Fruit fly (Drosophila melanogaster) whole organism, embryonic: ENCODE data around the gene CG44139.
A peak's percentile ranks its signal among the peaks of the same experiment; 100 is the strongest.

ENCODE experiments used
- Ada2b ChIP-seq: fragments of 200-800 bp; sonication (Bioruptor generic); IDR thresholded peaks from 2 replicates; pipeline ENCODE4 v1.3.6; 2022; ENCODE audit warnings: missing biosample characterization, missing genetic modification characterization
- Asciz ChIP-seq: fragments of 200-800 bp; sonication (Bioruptor generic); optimal IDR thresholded peaks from 2 replicates; lab custom pipeline; 2017; ENCODE audit warnings: missing biosample characterization, mild to moderate bottlenecking, missing genetic modification characterization, missing genetic modification reagents
- Awh ChIP-seq: fragments of 200-800 bp; sonication (Bioruptor generic); IDR thresholded peaks from 2 replicates; pipeline ENCODE4, ENCODE4 v1.3.6; 2022; ENCODE audit warnings: missing biosample characterization, missing genetic modification characterization
- CG10959 ChIP-seq: fragments of 200-800 bp; sonication (Bioruptor generic); IDR thresholded peaks from 2 replicates; pipeline ENCODE4 v1.3.6; 2022; ENCODE audit warnings: missing biosample characterization, missing genetic modification characterization
- CG13424 ChIP-seq: fragments of 200-800 bp; sonication (Bioruptor generic); optimal IDR thresholded peaks from 2 replicates; lab custom pipeline; 2019; ENCODE audit warnings: missing biosample characterization, mild to moderate bottlenecking, missing genetic modification characterization, moderate library complexity
- CG13624 ChIP-seq: fragments of 200-800 bp; sonication (Bioruptor generic); optimal IDR thresholded peaks from 2 replicates; lab custom pipeline; 2016; ENCODE audit warnings: missing biosample characterization, missing genetic modification characterization
- CG14014 ChIP-seq: fragments of 200-800 bp; sonication (Bioruptor generic); IDR thresholded peaks from 2 replicates; pipeline ENCODE4 v1.3.6; 2022; ENCODE audit warnings: missing biosample characterization, missing genetic modification characterization
- CG15011 ChIP-seq: fragments of 200-800 bp; sonication (Bioruptor generic); optimal IDR thresholded peaks from 3 replicates; lab custom pipeline; 2018; ENCODE audit warnings: missing biosample characterization, mild to moderate bottlenecking, missing genetic modification characterization
- CG2202 ChIP-seq: fragments of 200-800 bp; sonication (Bioruptor generic); optimal IDR thresholded peaks from 2 replicates; lab custom pipeline; 2018; ENCODE audit warnings: missing biosample characterization, mild to moderate bottlenecking, missing genetic modification characterization
- CG2678 ChIP-seq: fragments of 200-800 bp; sonication (Bioruptor generic); optimal IDR thresholded peaks from 3 replicates; lab custom pipeline; 2019; ENCODE audit warnings: missing biosample characterization, mild to moderate bottlenecking, missing genetic modification characterization, moderate library complexity
- CG30403 ChIP-seq: fragments of 200-800 bp; sonication (Bioruptor generic); optimal IDR thresholded peaks from 3 replicates; lab custom pipeline; 2016; ENCODE audit warnings: missing biosample characterization, missing genetic modification characterization
- CG32772 ChIP-seq: fragments of 200-800 bp; sonication (Bioruptor generic); IDR thresholded peaks from 2 replicates; pipeline ENCODE4 v1.3.6; 2022; ENCODE audit warnings: missing biosample characterization, missing genetic modification characterization
- CG4328 ChIP-seq: fragments of 200-800 bp; sonication (Bioruptor generic); optimal IDR thresholded peaks from 3 replicates; lab custom pipeline; 2017; ENCODE audit warnings: missing biosample characterization, missing genetic modification reagents, missing genetic modification characterization
- CG5245 ChIP-seq: fragments of 200-800 bp; sonication (Bioruptor generic); optimal IDR thresholded peaks from 3 replicates; lab custom pipeline; 2016; ENCODE audit warnings: missing biosample characterization, missing genetic modification characterization
- CG6175 ChIP-seq: fragments of 200-800 bp; sonication (Bioruptor generic); IDR thresholded peaks from 3 replicates; pipeline ENCODE4 v1.3.6; 2022; ENCODE audit warnings: missing biosample characterization, missing genetic modification characterization
- CG6683 ChIP-seq: fragments of 200-800 bp; sonication (Bioruptor generic); optimal IDR thresholded peaks from 2 replicates; lab custom pipeline; 2017; ENCODE audit warnings: missing biosample characterization, mild to moderate bottlenecking, missing genetic modification characterization, missing genetic modification reagents
- CG9932 ChIP-seq: fragments of 200-800 bp; sonication (Bioruptor generic); IDR thresholded peaks from 2 replicates; pipeline ENCODE4 v1.3.6; 2022; ENCODE audit warnings: missing biosample characterization, missing genetic modification characterization
- CkIIα-i1 ChIP-seq: fragments of 200-800 bp; sonication (Bioruptor generic); IDR thresholded peaks from 2 replicates; pipeline ENCODE4 v1.3.6; 2022; ENCODE audit warnings: missing biosample characterization, missing genetic modification characterization
- Dll ChIP-seq: fragments of 200-800 bp; sonication (Bioruptor generic); IDR thresholded peaks from 4 replicates; pipeline ENCODE4 v1.3.6; 2022; ENCODE audit warnings: missing biosample characterization, missing genetic modification characterization; ENCODE audit not compliant: partially characterized antibody
- Dref ChIP-seq: fragments of 200-800 bp; sonication (Bioruptor generic); IDR thresholded peaks from 2 replicates; pipeline ENCODE4 v1.3.6; 2022; ENCODE audit warnings: missing biosample characterization, missing genetic modification characterization
- Fer1 ChIP-seq: fragments of 200-800 bp; sonication (Bioruptor generic); optimal IDR thresholded peaks from 2 replicates; lab custom pipeline; 2017; ENCODE audit warnings: missing biosample characterization, mild to moderate bottlenecking, missing genetic modification characterization
- H2.0 ChIP-seq: fragments of 200-800 bp; sonication (Bioruptor generic); IDR thresholded peaks from 2 replicates; pipeline ENCODE4 v1.3.6; 2022; ENCODE audit warnings: missing biosample characterization, missing genetic modification characterization
- HmgZ ChIP-seq: fragments of 200-800 bp; sonication (Bioruptor generic); optimal IDR thresholded peaks from 2 replicates; lab custom pipeline; 2018; ENCODE audit warnings: missing biosample characterization, mild to moderate bottlenecking, missing genetic modification characterization
- Hmr ChIP-seq: fragments of 200-800 bp; sonication (Bioruptor generic); optimal IDR thresholded peaks from 3 replicates; lab custom pipeline; 2017; ENCODE audit warnings: mild to moderate bottlenecking, missing biosample characterization, missing genetic modification reagents, missing genetic modification characterization
- Hsf ChIP-seq: fragments of 200-800 bp; sonication (Bioruptor generic); optimal IDR thresholded peaks from 3 replicates; lab custom pipeline; 2016; ENCODE audit warnings: missing biosample characterization, missing genetic modification characterization
- Lpt ChIP-seq: fragments of >200 bp; optimal IDR thresholded peaks from 2 replicates; lab custom pipeline; 2018; ENCODE audit warnings: missing biosample characterization, missing genetic modification characterization
- Mrtf ChIP-seq: fragments of 200-800 bp; sonication (Bioruptor generic); IDR thresholded peaks from 3 replicates; pipeline ENCODE4 v1.3.6; 2022; ENCODE audit warnings: missing biosample characterization, missing genetic modification characterization
- NC2α ChIP-seq: fragments of 200-800 bp; sonication (Bioruptor generic); optimal IDR thresholded peaks from 2 replicates; lab custom pipeline; 2016; ENCODE audit warnings: missing biosample characterization, missing genetic modification characterization
- Oaz ChIP-seq: fragments of 200-800 bp; sonication (Bioruptor generic); IDR thresholded peaks from 2 replicates; pipeline ENCODE4 v1.3.6; 2022; ENCODE audit warnings: missing biosample characterization, missing genetic modification characterization
- Rx ChIP-seq: fragments of 200-800 bp; sonication (Bioruptor generic); IDR thresholded peaks from 2 replicates; pipeline ENCODE4 v1.3.6; 2022; ENCODE audit warnings: missing biosample characterization, missing genetic modification characterization
- amos ChIP-seq: fragments of 200-800 bp; sonication (Bioruptor generic); IDR thresholded peaks from 2 replicates; pipeline ENCODE4 v1.3.6; 2022; ENCODE audit warnings: missing biosample characterization, missing genetic modification characterization; ENCODE audit not compliant: partially characterized antibody
- bsh ChIP-seq, 2 experiments: fragments of 200-800 bp; sonication (Bioruptor generic); optimal IDR thresholded peaks; 2 replicates each; lab custom pipeline; 2017 to 2018; ENCODE audit warnings: mild to moderate bottlenecking in 2 of 2, missing biosample characterization in 2 of 2, missing genetic modification characterization in 2 of 2, moderate library complexity in 1 of 2
- ci ChIP-seq: fragments of 200-800 bp; sonication (Bioruptor generic); IDR thresholded peaks from 3 replicates; pipeline ENCODE4 v1.3.6; 2022; ENCODE audit warnings: missing biosample characterization, missing genetic modification characterization
- dm ChIP-seq: fragments of 200-800 bp; sonication (Bioruptor generic); optimal IDR thresholded peaks from 3 replicates; lab custom pipeline; 2016; ENCODE audit warnings: missing biosample characterization, missing genetic modification characterization
- en ChIP-seq: fragments of 200-800 bp; sonication (Bioruptor generic); optimal IDR thresholded peaks from 2 replicates; lab custom pipeline; 2016; ENCODE audit warnings: missing biosample characterization, missing genetic modification characterization
- exex ChIP-seq: fragments of 200-800 bp; sonication (Bioruptor generic); optimal IDR thresholded peaks from 4 replicates; lab custom pipeline; 2018; ENCODE audit warnings: missing biosample characterization, mild to moderate bottlenecking, missing genetic modification characterization, moderate library complexity
- eyg ChIP-seq: fragments of 200-800 bp; sonication (Bioruptor generic); optimal IDR thresholded peaks from 3 replicates; lab custom pipeline; 2016; ENCODE audit warnings: missing biosample characterization, missing genetic modification characterization
- fd96Cb ChIP-seq: fragments of 200-800 bp; sonication (Bioruptor generic); optimal IDR thresholded peaks from 2 replicates; lab custom pipeline; 2018; ENCODE audit warnings: missing biosample characterization, mild to moderate bottlenecking, missing genetic modification characterization, moderate library complexity
- fru ChIP-seq: fragments of >200 bp; optimal IDR thresholded peaks from 2 replicates; lab custom pipeline; 2017
- fu2 ChIP-seq: fragments of 200-800 bp; sonication (Bioruptor generic); optimal IDR thresholded peaks from 2 replicates; lab custom pipeline; 2016; ENCODE audit warnings: missing biosample characterization, missing genetic modification characterization
- gcm ChIP-seq: fragments of 200-800 bp; sonication (Bioruptor generic); optimal IDR thresholded peaks from 2 replicates; lab custom pipeline; 2019; ENCODE audit warnings: missing biosample characterization, mild to moderate bottlenecking, missing genetic modification characterization, moderate library complexity
- gt ChIP-seq: fragments of 200-800 bp; sonication (Bioruptor generic); IDR thresholded peaks from 2 replicates; pipeline ENCODE4 v1.3.6; 2022; ENCODE audit warnings: missing biosample characterization, missing genetic modification characterization
- jing ChIP-seq: fragments of 200-800 bp; sonication (Bioruptor generic); optimal IDR thresholded peaks from 2 replicates; lab custom pipeline; 2018; ENCODE audit warnings: missing biosample characterization, mild to moderate bottlenecking, missing genetic modification characterization
- jumu ChIP-seq: fragments of 200-800 bp; sonication (Bioruptor generic); optimal IDR thresholded peaks from 3 replicates; lab custom pipeline; 2016; ENCODE audit warnings: missing biosample characterization, missing genetic modification characterization
- ken ChIP-seq: fragments of 200-800 bp; sonication (Bioruptor generic); IDR thresholded peaks from 3 replicates; pipeline ENCODE4 v1.3.6; 2022; ENCODE audit warnings: missing biosample characterization, missing genetic modification characterization
- p53 ChIP-seq: fragments of 200-800 bp; sonication (Bioruptor generic); optimal IDR thresholded peaks from 2 replicates; lab custom pipeline; 2016; ENCODE audit warnings: missing biosample characterization, missing genetic modification characterization
- pnt ChIP-seq: fragments of 200-800 bp; sonication (Bioruptor generic); optimal IDR thresholded peaks from 3 replicates; lab custom pipeline; 2016; ENCODE audit warnings: missing biosample characterization, missing genetic modification characterization
- scrt ChIP-seq: fragments of 200-800 bp; sonication (Bioruptor generic); optimal IDR thresholded peaks from 2 replicates; lab custom pipeline; 2018; ENCODE audit warnings: missing biosample characterization, mild to moderate bottlenecking, missing genetic modification characterization, moderate library complexity
- sens-2 ChIP-seq: fragments of 200-800 bp; sonication (Bioruptor generic); IDR thresholded peaks from 2 replicates; pipeline ENCODE4 v1.3.6; 2022; ENCODE audit warnings: missing biosample characterization, missing genetic modification characterization
- stwl ChIP-seq: fragments of 200-800 bp; sonication (Bioruptor generic); optimal IDR thresholded peaks from 3 replicates; lab custom pipeline; 2018; ENCODE audit warnings: missing biosample characterization, mild to moderate bottlenecking, missing genetic modification characterization, moderate library complexity
- ttk ChIP-seq: fragments of 200-800 bp; sonication (Bioruptor generic); IDR thresholded peaks from 2 replicates; pipeline ENCODE4 v2.1.2; 2022; ENCODE audit warnings: missing biosample characterization, missing genetic modification characterization

CG44139 gene

DNA sequence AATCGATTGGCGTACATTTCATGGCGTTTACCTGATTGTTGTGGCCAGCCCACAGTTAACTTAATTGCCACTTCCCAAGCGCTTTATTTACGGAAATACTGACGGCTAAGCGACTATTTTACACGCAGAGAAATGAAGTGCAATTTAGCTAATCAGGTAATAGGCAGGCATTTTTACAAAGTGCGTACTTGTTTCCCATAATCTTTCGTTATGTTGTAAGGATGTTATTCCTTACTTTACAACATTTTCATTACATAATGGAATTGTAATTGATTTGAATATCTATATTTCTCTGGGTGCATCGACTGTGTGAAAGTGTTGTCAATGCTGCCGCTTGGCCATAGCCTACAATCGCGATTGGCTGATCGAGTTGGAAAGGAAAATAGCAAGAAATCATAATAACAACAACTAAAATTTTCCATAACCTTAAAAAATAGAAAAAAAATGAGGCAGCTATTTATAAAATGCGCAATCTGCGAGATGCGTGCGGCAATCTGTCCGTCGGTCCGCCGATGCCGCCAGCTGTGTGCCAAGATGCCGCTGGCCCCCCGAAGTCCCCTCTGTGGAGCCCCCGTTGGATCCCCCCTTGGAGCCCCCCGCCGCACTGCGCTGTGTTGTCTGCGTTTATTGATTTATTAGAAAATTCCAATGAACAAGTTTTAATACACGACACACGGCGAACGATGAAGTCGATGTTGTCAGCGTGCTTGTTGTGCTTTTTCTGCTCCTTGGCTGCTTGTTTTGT lies 2.0 kb downstream of the CG44139 start (continued):
- TF ChIP-seq ken (GFP tag; lab: Robert Waterston, UW): peak; percentile 64; the same call in 2 of the 3 replicates
- TF ChIP-seq fru: no peak
- TF ChIP-seq Oaz (GFP tag; lab: Robert Waterston, UW): peak; percentile 28; the same call in 1 of the 2 replicates
- no peak for TF ChIP-seq CG9932 (GFP tag; lab: Robert Waterston, UW)
- TF ChIP-seq Dref (GFP tag; lab: Robert Waterston, UW): no peak
- no peak for TF ChIP-seq gcm (GFP tag; lab: Kevin White, UChicago)
- TF ChIP-seq CG6175 (GFP tag; lab: Robert Waterston, UW): no peak
- peak; percentile 29 for TF ChIP-seq en (GFP tag; lab: Kevin White, UChicago)
- peak; percentile 36 for TF ChIP-seq CG13624 (GFP tag; lab: Kevin White, UChicago)
- TF ChIP-seq fu2 (GFP tag; lab: Kevin White, UChicago): peak; percentile 11
- peak; percentile 65 for TF ChIP-seq fd96Cb
- no peak for TF ChIP-seq Lpt (GFP tag; lab: Kevin White, UChicago)
- no peak for TF ChIP-seq Dll (GFP tag; lab: Robert Waterston, UW)
- TF ChIP-seq jing (GFP tag; lab: Kevin White, UChicago): peak; percentile 31
- TF ChIP-seq Fer1 (GFP tag; lab: Kevin White, UChicago): peak; percentile 11
- no peak for TF ChIP-seq stwl (tag; lab: Kevin White, UChicago)
- TF ChIP-seq HmgZ (tag; lab: Kevin White, UChicago): no peak
- TF ChIP-seq CG15011 (GFP tag; lab: Kevin White, UChicago): no peak
- peak; percentile 18 for TF ChIP-seq Hmr (GFP tag; lab: Kevin White, UChicago)
- TF ChIP-seq Hsf (GFP tag; lab: Kevin White, UChicago): peak; percentile 56
- peak; percentile 44 for TF ChIP-seq pnt (GFP tag; lab: Kevin White, UChicago)
- TF ChIP-seq CG4328 (GFP tag; lab: Kevin White, UChicago): no peak
- peak; percentile 66 for TF ChIP-seq CG30403 (GFP tag; lab: Kevin White, UChicago)
- TF ChIP-seq CG5245 (GFP tag; lab: Kevin White, UChicago): peak; percentile 35
- TF ChIP-seq CG6683 (GFP tag; lab: Kevin White, UChicago): no peak
- peak; percentile 62 for TF ChIP-seq CG2678 (tag; lab: Kevin White, UChicago)
- no peak for TF ChIP-seq jumu (GFP tag; lab: Kevin White, UChicago)
- TF ChIP-seq CkIIα-i1: no peak
- peak; percentile 59 for TF ChIP-seq Asciz (GFP tag; lab: Kevin White, UChicago)
- TF ChIP-seq Rx: peak; percentile 55
- peak; percentile 63 to 77 for TF ChIP-seq bsh (GFP tag; optimal IDR thresholded peaks at IDR 0.05; lab: Kevin White, UChicago)
- TF ChIP-seq eyg (GFP tag; lab: Kevin White, UChicago): no peak
- peak; percentile 61; the same call in 1 of the 2 replicates for TF ChIP-seq Ada2b (GFP tag; lab: Robert Waterston, UW)
- TF ChIP-seq H2.0 (GFP tag; lab: Robert Waterston, UW): peak; percentile 47
- no peak for TF ChIP-seq CG10959 (GFP tag; lab: Robert Waterston, UW)
- TF ChIP-seq dm (GFP tag; lab: Kevin White, UChicago): no peak
- TF ChIP-seq Mrtf (GFP tag; lab: Robert Waterston, UW): no peak
- TF ChIP-seq sens-2 (GFP tag; lab: Robert Waterston, UW): no peak
- TF ChIP-seq Awh (GFP tag; lab: Robert Waterston, UW): peak; percentile 40; the same call in 1 of the 2 replicates
- no peak for TF ChIP-seq p53
- TF ChIP-seq exex (tag; lab: Kevin White, UChicago): no peak
- TF ChIP-seq CG13424 (tag; lab: Kevin White, UChicago): peak; percentile 49
- TF ChIP-seq NC2α (GFP tag; lab: Kevin White, UChicago): no peak
- peak; percentile 46; the same call in 1 of the 2 replicates for TF ChIP-seq CG32772 (GFP tag; lab: Robert Waterston, UW)
- TF ChIP-seq gt (GFP tag; lab: Robert Waterston, UW): no peak
- TF ChIP-seq ci (GFP tag; lab: Robert Waterston, UW): peak; percentile 82
- TF ChIP-seq scrt (GFP tag; lab: Kevin White, UChicago): no peak
- TF ChIP-seq CG14014 (GFP tag; lab: Robert Waterston, UW): no peak; the same call in 1 of the 2 replicates
- TF ChIP-seq amos: no peak
- TF ChIP-seq CG2202 (tag; lab: Kevin White, UChicago): no peak
- TF ChIP-seq ttk (GFP tag; lab: Robert Waterston, UW): peak; percentile 69
